Fruit fly (Drosophila melanogaster) whole organism, embryonic: ENCODE results near the gene CG15408.

Source experiments
- C15 ChIP-seq: fragments of 200-800 bp; sonication (Bioruptor generic); IDR thresholded peaks from 3 replicates; pipeline ENCODE4 v1.3.6; 2022; ENCODE audit warnings: missing biosample characterization, missing genetic modification characterization
- CG11085 ChIP-seq: fragments of 200-800 bp; sonication (Bioruptor generic); IDR thresholded peaks from 2 replicates; pipeline ENCODE4 v1.3.6; 2022; ENCODE audit warnings: missing biosample characterization, missing genetic modification characterization
- CG11093 ChIP-seq: fragments of 200-800 bp; sonication (Bioruptor generic); IDR thresholded peaks from 3 replicates; pipeline ENCODE4 v1.3.6; 2022; ENCODE audit warnings: missing biosample characterization, missing genetic modification characterization
- CG11504 ChIP-seq: fragments of 200-800 bp; sonication (Bioruptor generic); optimal IDR thresholded peaks from 3 replicates; lab custom pipeline; 2019; ENCODE audit warnings: missing biosample characterization, mild to moderate bottlenecking, missing genetic modification characterization, moderate library complexity
- CG11696 ChIP-seq: fragments of 200-800 bp; sonication (Bioruptor generic); IDR thresholded peaks from 2 replicates; pipeline ENCODE4 v1.3.6; 2022; ENCODE audit warnings: missing biosample characterization, missing genetic modification characterization
- CG12155 ChIP-seq: fragments of 200-800 bp; sonication (Bioruptor generic); optimal IDR thresholded peaks from 3 replicates; lab custom pipeline; 2016; ENCODE audit warnings: missing biosample characterization, missing genetic modification characterization
- CG12299 ChIP-seq: fragments of 200-800 bp; sonication (Bioruptor generic); optimal IDR thresholded peaks from 2 replicates; lab custom pipeline; 2018; ENCODE audit warnings: missing biosample characterization, mild to moderate bottlenecking, missing genetic modification characterization
- CG12391 ChIP-seq: fragments of 200-800 bp; sonication (Bioruptor generic); optimal IDR thresholded peaks from 3 replicates; lab custom pipeline; 2018; ENCODE audit warnings: missing biosample characterization, mild to moderate bottlenecking, missing genetic modification characterization, moderate library complexity
- CG14050 ChIP-seq: fragments of 200-800 bp; sonication (Bioruptor generic); IDR thresholded peaks from 3 replicates; pipeline ENCODE4 v1.3.6; 2022; ENCODE audit warnings: missing biosample characterization, missing genetic modification characterization
- CG14860 ChIP-seq: fragments of 200-800 bp; sonication (Bioruptor generic); IDR thresholded peaks from 3 replicates; pipeline ENCODE4 v1.3.6; 2022; ENCODE audit warnings: missing biosample characterization, missing genetic modification characterization; ENCODE audit not compliant: partially characterized antibody
- CG15696 ChIP-seq: fragments of 200-800 bp; sonication (Bioruptor generic); optimal IDR thresholded peaks from 2 replicates; lab custom pipeline; 2019; ENCODE audit warnings: missing biosample characterization, mild to moderate bottlenecking, missing genetic modification characterization, moderate library complexity
- CG16779 ChIP-seq: fragments of 200-800 bp; sonication (Bioruptor generic); IDR thresholded peaks from 2 replicates; pipeline ENCODE4 v1.3.6; 2022; ENCODE audit warnings: missing biosample characterization, missing genetic modification characterization
- CG17328 ChIP-seq: fragments of 200-800 bp; sonication (Bioruptor generic); IDR thresholded peaks from 2 replicates; pipeline ENCODE4 v1.3.6; 2022; ENCODE audit warnings: missing biosample characterization, missing genetic modification characterization
- CG17385 ChIP-seq: fragments of 200-800 bp; sonication (Bioruptor generic); optimal IDR thresholded peaks from 3 replicates; lab custom pipeline; 2018; ENCODE audit warnings: missing biosample characterization, mild to moderate bottlenecking, missing genetic modification characterization
- CG17568 ChIP-seq: fragments of 200-800 bp; sonication (Bioruptor generic); optimal IDR thresholded peaks from 2 replicates; lab custom pipeline; 2018; ENCODE audit warnings: missing biosample characterization, mild to moderate bottlenecking, missing genetic modification characterization, moderate library complexity
- CG18476 ChIP-seq: fragments of 200-800 bp; sonication (Bioruptor generic); optimal IDR thresholded peaks from 2 replicates; lab custom pipeline; 2016; ENCODE audit warnings: missing biosample characterization, mild to moderate bottlenecking, missing genetic modification characterization
- CG18764 ChIP-seq: fragments of 200-800 bp; sonication (Bioruptor generic); optimal IDR thresholded peaks from 3 replicates; lab custom pipeline; 2016; ENCODE audit warnings: missing biosample characterization, missing genetic modification characterization
- CG2199 ChIP-seq: fragments of 200-800 bp; sonication (Bioruptor generic); IDR thresholded peaks from 3 replicates; pipeline ENCODE4 v1.3.6; 2022; ENCODE audit warnings: missing biosample characterization, missing genetic modification characterization
- CG34224 ChIP-seq: fragments of 200-800 bp; sonication (Bioruptor generic); IDR thresholded peaks from 3 replicates; pipeline ENCODE4 v1.3.6; 2022; ENCODE audit warnings: missing biosample characterization, missing genetic modification characterization; ENCODE audit not compliant: partially characterized antibody
- CG6683 ChIP-seq: fragments of 200-800 bp; sonication (Bioruptor generic); optimal IDR thresholded peaks from 2 replicates; lab custom pipeline; 2017; ENCODE audit warnings: missing biosample characterization, mild to moderate bottlenecking, missing genetic modification characterization, missing genetic modification reagents
- CG9727 ChIP-seq: fragments of 200-800 bp; sonication (Bioruptor generic); optimal IDR thresholded peaks from 3 replicates; lab custom pipeline; 2017; ENCODE audit warnings: missing biosample characterization, mild to moderate bottlenecking, missing genetic modification characterization
- Dref ChIP-seq: fragments of 200-800 bp; sonication (Bioruptor generic); IDR thresholded peaks from 2 replicates; pipeline ENCODE4 v1.3.6; 2022; ENCODE audit warnings: missing biosample characterization, missing genetic modification characterization
- Ets97D ChIP-seq: fragments of 200-800 bp; sonication (Bioruptor generic); optimal IDR thresholded peaks from 3 replicates; lab custom pipeline; 2016; ENCODE audit warnings: missing biosample characterization, missing genetic modification characterization
- HLH3B ChIP-seq: fragments of 200-800 bp; sonication (Bioruptor generic); IDR thresholded peaks from 2 replicates; pipeline ENCODE4 v1.3.6; 2022; ENCODE audit warnings: missing biosample characterization, missing genetic modification characterization
- Kr ChIP-seq: fragments of 200-800 bp; sonication (Bioruptor generic); optimal IDR thresholded peaks from 2 replicates; lab custom pipeline; 2017; ENCODE audit warnings: missing biosample characterization, mild to moderate bottlenecking, missing genetic modification characterization
- MBD-R2 ChIP-seq: fragments of 200-800 bp; sonication (Bioruptor generic); IDR thresholded peaks from 2 replicates; pipeline ENCODE4 v1.3.6; 2022; ENCODE audit warnings: missing biosample characterization, missing genetic modification characterization
- Med ChIP-seq: fragments of 200-800 bp; sonication (Bioruptor generic); peaks from one replicate; lab custom pipeline; 2016; ENCODE audit warnings: missing biosample characterization, missing genetic modification characterization, mild to moderate bottlenecking, inconsistent platforms, moderate library complexity
- NFAT ChIP-seq: fragments of 200-800 bp; sonication (Bioruptor generic); IDR thresholded peaks from 2 replicates; pipeline ENCODE4 v1.3.6; 2022; ENCODE audit warnings: missing biosample characterization, missing genetic modification characterization
- NK7.1 ChIP-seq: fragments of 200-800 bp; sonication (Bioruptor generic); optimal IDR thresholded peaks from 3 replicates; lab custom pipeline; 2016; ENCODE audit warnings: missing biosample characterization, missing genetic modification characterization
- Oaz ChIP-seq: fragments of 200-800 bp; sonication (Bioruptor generic); IDR thresholded peaks from 2 replicates; pipeline ENCODE4 v1.3.6; 2022; ENCODE audit warnings: missing biosample characterization, missing genetic modification characterization
- Ravus ChIP-seq: fragments of 200-800 bp; sonication (Bioruptor generic); IDR thresholded peaks from 2 replicates; pipeline ENCODE4 v1.3.6; 2022; ENCODE audit warnings: missing biosample characterization, missing genetic modification characterization
- Rx ChIP-seq: fragments of 200-800 bp; sonication (Bioruptor generic); IDR thresholded peaks from 2 replicates; pipeline ENCODE4 v1.3.6; 2022; ENCODE audit warnings: missing biosample characterization, missing genetic modification characterization
- Stat92E ChIP-seq, 3 experiments: fragments of >200 bp in 2 of 3; fragments of 200-800 bp in 1 of 3; sonication (Bioruptor generic) in 1 of 3; optimal IDR thresholded peaks; 2 replicates each; lab custom pipeline; 2017 to 2019; ENCODE audit warnings: missing biosample characterization in 3 of 3, missing genetic modification characterization in 3 of 3, mild to moderate bottlenecking in 1 of 3, moderate library complexity in 1 of 3
- Vsx1 ChIP-seq: fragments of 200-800 bp; sonication (Bioruptor generic); optimal IDR thresholded peaks from 2 replicates; lab custom pipeline; 2017; ENCODE audit warnings: missing biosample characterization, mild to moderate bottlenecking, missing genetic modification characterization, missing genetic modification reagents
- bsh ChIP-seq, 2 experiments: fragments of 200-800 bp; sonication (Bioruptor generic); optimal IDR thresholded peaks; 2 replicates each; lab custom pipeline; 2017 to 2018; ENCODE audit warnings: mild to moderate bottlenecking in 2 of 2, missing biosample characterization in 2 of 2, missing genetic modification characterization in 2 of 2, moderate library complexity in 1 of 2
- crol ChIP-seq: fragments of 200-800 bp; sonication (Bioruptor generic); IDR thresholded peaks from 2 replicates; pipeline ENCODE4 v1.3.6; 2022; ENCODE audit warnings: missing biosample characterization, missing genetic modification characterization
- crp ChIP-seq, 2 experiments: fragments of 200-800 bp; sonication (Bioruptor generic); optimal IDR thresholded peaks; 2 replicates in 1 of 2; 3 replicates in 1 of 2; lab custom pipeline; 2017; ENCODE audit warnings: missing biosample characterization in 2 of 2, missing genetic modification characterization in 2 of 2, mild to moderate bottlenecking in 1 of 2, moderate library complexity in 1 of 2
- gcm ChIP-seq: fragments of 200-800 bp; sonication (Bioruptor generic); optimal IDR thresholded peaks from 2 replicates; lab custom pipeline; 2019; ENCODE audit warnings: missing biosample characterization, mild to moderate bottlenecking, missing genetic modification characterization, moderate library complexity
- gem ChIP-seq: fragments of 200-800 bp; sonication (Bioruptor generic); optimal IDR thresholded peaks from 2 replicates; lab custom pipeline; 2019; ENCODE audit warnings: missing biosample characterization, mild to moderate bottlenecking, missing genetic modification characterization, moderate library complexity
- gt ChIP-seq: fragments of 200-800 bp; sonication (Bioruptor generic); IDR thresholded peaks from 2 replicates; pipeline ENCODE4 v1.3.6; 2022; ENCODE audit warnings: missing biosample characterization, missing genetic modification characterization
- h ChIP-seq: fragments of >200 bp; optimal IDR thresholded peaks from 2 replicates; lab custom pipeline; 2017
- lov ChIP-seq, 2 experiments: fragments of 200-800 bp in 1 of 2; fragments of >200 bp in 1 of 2; sonication (Bioruptor generic) in 1 of 2; IDR thresholded peaks in 1 of 2; optimal IDR thresholded peaks in 1 of 2; 2 replicates in 1 of 2; 3 replicates in 1 of 2; pipeline versions ENCODE4 v1.3.6 to Lab custom; 2017 to 2022; ENCODE audit warnings: missing biosample characterization in 1 of 2, missing genetic modification characterization in 1 of 2
- luna ChIP-seq: fragments of 200-800 bp; sonication (Bioruptor generic); optimal IDR thresholded peaks from 2 replicates; lab custom pipeline; 2016; ENCODE audit warnings: missing biosample characterization, missing genetic modification characterization
- mld ChIP-seq: fragments of 200-800 bp; sonication (Bioruptor generic); IDR thresholded peaks from 3 replicates; pipeline ENCODE4 v1.3.6; 2022; ENCODE audit warnings: missing biosample characterization, missing genetic modification characterization; ENCODE audit not compliant: partially characterized antibody
- peb ChIP-seq: fragments of 200-800 bp; sonication (Bioruptor generic); IDR thresholded peaks from 2 replicates; pipeline ENCODE4 v1.3.6; 2022; ENCODE audit warnings: missing biosample characterization, missing genetic modification characterization
- pfk ChIP-seq: fragments of 200-800 bp; sonication (Bioruptor generic); optimal IDR thresholded peaks from 2 replicates; lab custom pipeline; 2018; ENCODE audit warnings: missing biosample characterization, mild to moderate bottlenecking, missing genetic modification characterization, moderate library complexity
- row ChIP-seq: fragments of 200-800 bp; sonication (Bioruptor generic); IDR thresholded peaks from 3 replicates; pipeline ENCODE4 v1.3.6; 2022; ENCODE audit warnings: missing biosample characterization, missing genetic modification characterization
- salm ChIP-seq: fragments of 200-800 bp; sonication (Bioruptor generic); optimal IDR thresholded peaks from 2 replicates; lab custom pipeline; 2018; ENCODE audit warnings: missing biosample characterization, mild to moderate bottlenecking, missing genetic modification characterization
- tio ChIP-seq: fragments of 200-800 bp; sonication (Bioruptor generic); optimal IDR thresholded peaks from 2 replicates; lab custom pipeline; 2017; ENCODE audit warnings: missing biosample characterization, missing genetic modification characterization, inconsistent platforms
- zfh2 ChIP-seq: fragments of 200-800 bp; sonication (Bioruptor generic); optimal IDR thresholded peaks from 2 replicates; lab custom pipeline; 2016; ENCODE audit warnings: missing biosample characterization, missing genetic modification characterization

CG15408 gene

DNA sequence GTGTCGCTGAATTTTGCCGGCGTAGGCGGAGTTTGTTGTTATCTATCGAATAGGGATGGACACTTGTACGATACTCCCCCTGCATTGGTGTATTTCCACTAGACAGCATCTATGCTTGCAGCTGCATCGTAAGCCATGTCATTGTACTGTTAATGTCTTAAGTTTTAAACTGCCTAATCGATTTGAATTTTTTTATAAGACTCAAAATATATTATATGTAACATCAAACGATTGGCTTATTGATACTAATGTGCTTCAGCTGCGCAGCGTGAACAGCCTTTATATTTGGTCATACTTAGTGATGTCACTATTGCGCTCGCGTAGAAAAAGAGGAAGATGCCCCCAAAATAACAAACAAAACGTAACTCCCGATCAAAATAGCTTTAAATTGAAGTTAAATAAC is 44.1 kb downstream of the CG15408 start, which contains the start of the genes CG9662 and Ptpa (continued):
- TF ChIP-seq crp (GFP tag; optimal IDR thresholded peaks at IDR 0.05; lab: Kevin White, UChicago): peak in 1 of 2 experiments; percentile 42
- no peak for TF ChIP-seq CG6683
- TF ChIP-seq HLH3B: peak; percentile 82
- peak; percentile 67 for TF ChIP-seq peb (GFP tag; lab: Robert Waterston, UW)
- no peak for TF ChIP-seq Stat92E (GFP tag; optimal IDR thresholded peaks at IDR 0.05; lab: Kevin White, UChicago)
- TF ChIP-seq NK7.1: peak; percentile 54
- TF ChIP-seq MBD-R2 (GFP tag; lab: Robert Waterston, UW): peak; percentile 98
- peak; percentile 75 for TF ChIP-seq CG18764 (GFP tag; lab: Kevin White, UChicago)
- TF ChIP-seq CG14860: peak; percentile 88
- peak; percentile 36; the same call in 1 of the 2 replicates for TF ChIP-seq Dref (GFP tag; lab: Robert Waterston, UW)
- peak; percentile 61 for TF ChIP-seq Oaz (GFP tag; lab: Robert Waterston, UW)
- peak; percentile 98 for TF ChIP-seq Med
- peak; percentile 90 for TF ChIP-seq gem
- TF ChIP-seq Kr: no peak
- TF ChIP-seq pfk (GFP tag; lab: Kevin White, UChicago): no peak
- TF ChIP-seq CG11093 (GFP tag; lab: Robert Waterston, UW): peak; percentile 75; the same call in 1 of the 3 replicates
- TF ChIP-seq NFAT (GFP tag; lab: Robert Waterston, UW): peak; percentile 72
- TF ChIP-seq gt (GFP tag; lab: Robert Waterston, UW): 0 out of 2 replicates have a peak, but pooled peaks have one; percentile 23
- no peak for TF ChIP-seq CG2199 (GFP tag; lab: Robert Waterston, UW)
- no peak for TF ChIP-seq lov (optimal IDR thresholded peaks at IDR 0.05; lab: Kevin White, UChicago)
- 0 out of 3 replicates have a peak, but pooled peaks have one; percentile 43 for TF ChIP-seq lov (GFP tag; IDR thresholded peaks at IDR 0.05; lab: Robert Waterston, UW)
- peak; percentile 80 for TF ChIP-seq Ets97D (GFP tag; lab: Kevin White, UChicago)
- no peak for TF ChIP-seq salm
- TF ChIP-seq bsh (GFP tag; optimal IDR thresholded peaks at IDR 0.05; lab: Kevin White, UChicago): peak in 1 of 2 experiments; percentile 63
- peak; percentile 98 for TF ChIP-seq row (GFP tag; lab: Robert Waterston, UW)
- TF ChIP-seq zfh2 (GFP tag; lab: Kevin White, UChicago): peak; percentile 89
- no peak for TF ChIP-seq C15
- TF ChIP-seq mld (GFP tag; lab: Robert Waterston, UW): 0 out of 3 replicates have a peak, but pooled peaks have one; percentile 44
- no peak for TF ChIP-seq Vsx1 (GFP tag; lab: Kevin White, UChicago)
- no peak for TF ChIP-seq h (lab: Kevin White, UChicago)
- TF ChIP-seq CG11504 (tag; lab: Kevin White, UChicago): peak; percentile 74
- peak; percentile 66 for TF ChIP-seq CG17328 (GFP tag; lab: Robert Waterston, UW)
- TF ChIP-seq luna (GFP tag; lab: Kevin White, UChicago): peak; percentile 65
- peak; percentile 83 for TF ChIP-seq CG34224 (GFP tag; lab: Robert Waterston, UW)
- TF ChIP-seq CG9727 (GFP tag; lab: Kevin White, UChicago): peak; percentile 77
- TF ChIP-seq gcm (GFP tag; lab: Kevin White, UChicago): no peak
- no peak for TF ChIP-seq CG11696 (GFP tag; lab: Robert Waterston, UW)
- no peak; the same call in 2 of the 3 replicates for TF ChIP-seq CG14050
- TF ChIP-seq CG16779 (GFP tag; lab: Robert Waterston, UW): no peak
- peak; percentile 84 for TF ChIP-seq CG15696
- peak; percentile 81 for TF ChIP-seq CG12155
- peak; percentile 89 for TF ChIP-seq CG12391
- no peak for TF ChIP-seq CG17568 (GFP tag; lab: Kevin White, UChicago)
- TF ChIP-seq Rx: peak; percentile 72
- TF ChIP-seq Ravus (GFP tag; lab: Robert Waterston, UW): peak; percentile 61
- peak; percentile 72 for TF ChIP-seq tio (GFP tag; lab: Kevin White, UChicago)
- TF ChIP-seq CG17385: peak; percentile 91
- TF ChIP-seq CG18476: peak; percentile 67
- TF ChIP-seq CG12299 (tag; lab: Kevin White, UChicago): no peak
- peak; percentile 74 for TF ChIP-seq CG11085 (GFP tag; lab: Robert Waterston, UW)
- TF ChIP-seq crol (GFP tag; lab: Robert Waterston, UW): no peak
